Fruit fly (Drosophila melanogaster) whole organism, embryonic: Measurements from ENCODE around the gene CG10298.

Experiments
- Atf6 ChIP-seq: fragments of 200-800 bp; sonication (Bioruptor generic); IDR thresholded peaks from 2 replicates; pipeline ENCODE4 v1.3.6; 2022; ENCODE audit warnings: missing biosample characterization, missing genetic modification characterization
- BEAF-32 ChIP-seq: fragments of 200-800 bp; sonication (Bioruptor generic); optimal IDR thresholded peaks from 3 replicates; lab custom pipeline; 2017; ENCODE audit warnings: missing biosample characterization, missing genetic modification characterization, mild to moderate bottlenecking, moderate library complexity, missing genetic modification reagents
- Bgb ChIP-seq: fragments of 200-800 bp; sonication (Bioruptor generic); IDR thresholded peaks from 2 replicates; pipeline ENCODE4 v1.3.6; 2022; ENCODE audit warnings: missing biosample characterization, missing genetic modification characterization; ENCODE audit not compliant: partially characterized antibody
- CG10462 ChIP-seq: fragments of 200-800 bp; sonication (Bioruptor generic); optimal IDR thresholded peaks from 2 replicates; lab custom pipeline; 2016; ENCODE audit warnings: missing biosample characterization, missing genetic modification characterization
- CG10543 ChIP-seq: fragments of 200-800 bp; sonication (Bioruptor generic); optimal IDR thresholded peaks from 3 replicates; lab custom pipeline; 2017; ENCODE audit warnings: missing biosample characterization, mild to moderate bottlenecking, missing genetic modification characterization, moderate library complexity
- CG10565 ChIP-seq: fragments of 200-800 bp; sonication (Bioruptor generic); optimal IDR thresholded peaks from 3 replicates; lab custom pipeline; 2016; ENCODE audit warnings: missing biosample characterization, mild to moderate bottlenecking, missing genetic modification characterization
- CG10959 ChIP-seq: fragments of 200-800 bp; sonication (Bioruptor generic); IDR thresholded peaks from 2 replicates; pipeline ENCODE4 v1.3.6; 2022; ENCODE audit warnings: missing biosample characterization, missing genetic modification characterization
- CG12219 ChIP-seq: fragments of 200-800 bp; sonication (Bioruptor generic); optimal IDR thresholded peaks from 3 replicates; lab custom pipeline; 2018; ENCODE audit warnings: missing biosample characterization, mild to moderate bottlenecking, missing genetic modification characterization
- CG14667 ChIP-seq: fragments of 200-800 bp; sonication (Bioruptor generic); IDR thresholded peaks from 2 replicates; pipeline ENCODE4 v1.3.6; 2022; ENCODE audit warnings: missing biosample characterization, missing genetic modification characterization
- CG14710 ChIP-seq: fragments of 200-800 bp; sonication (Bioruptor generic); optimal IDR thresholded peaks from 3 replicates; lab custom pipeline; 2019; ENCODE audit warnings: missing biosample characterization, mild to moderate bottlenecking, missing genetic modification characterization, moderate library complexity
- CG15011 ChIP-seq: fragments of 200-800 bp; sonication (Bioruptor generic); optimal IDR thresholded peaks from 3 replicates; lab custom pipeline; 2018; ENCODE audit warnings: missing biosample characterization, mild to moderate bottlenecking, missing genetic modification characterization
- CG17359 ChIP-seq: fragments of 200-800 bp; sonication (Bioruptor generic); optimal IDR thresholded peaks from 3 replicates; lab custom pipeline; 2018; ENCODE audit warnings: missing biosample characterization, mild to moderate bottlenecking, missing genetic modification characterization, moderate library complexity
- CG17361 ChIP-seq: fragments of 200-800 bp; sonication (Bioruptor generic); IDR thresholded peaks from 3 replicates; pipeline ENCODE4 v1.3.6; 2022; ENCODE audit warnings: missing biosample characterization, missing genetic modification characterization
- CG17385 ChIP-seq: fragments of 200-800 bp; sonication (Bioruptor generic); optimal IDR thresholded peaks from 3 replicates; lab custom pipeline; 2018; ENCODE audit warnings: missing biosample characterization, mild to moderate bottlenecking, missing genetic modification characterization
- CG17912 ChIP-seq: fragments of 200-800 bp; sonication (Bioruptor generic); optimal IDR thresholded peaks from 2 replicates; lab custom pipeline; 2018; ENCODE audit warnings: missing biosample characterization, mild to moderate bottlenecking, missing genetic modification characterization
- CG18011 ChIP-seq: fragments of 200-800 bp; sonication (Bioruptor generic); optimal IDR thresholded peaks from 2 replicates; lab custom pipeline; 2017; ENCODE audit warnings: missing biosample characterization, missing genetic modification characterization, mild to moderate bottlenecking, moderate library complexity, missing genotype
- CG18764 ChIP-seq: fragments of 200-800 bp; sonication (Bioruptor generic); optimal IDR thresholded peaks from 3 replicates; lab custom pipeline; 2016; ENCODE audit warnings: missing biosample characterization, missing genetic modification characterization
- CG30431 ChIP-seq: fragments of 200-800 bp; sonication (Bioruptor generic); optimal IDR thresholded peaks from 2 replicates; lab custom pipeline; 2017; ENCODE audit warnings: missing biosample characterization, missing genetic modification characterization
- CG32772 ChIP-seq: fragments of 200-800 bp; sonication (Bioruptor generic); IDR thresholded peaks from 2 replicates; pipeline ENCODE4 v1.3.6; 2022; ENCODE audit warnings: missing biosample characterization, missing genetic modification characterization
- CG3281 ChIP-seq: fragments of 200-800 bp; sonication (Bioruptor generic); optimal IDR thresholded peaks from 3 replicates; lab custom pipeline; 2017; ENCODE audit warnings: missing biosample characterization, mild to moderate bottlenecking, missing genetic modification characterization
- CG33213 ChIP-seq: fragments of 200-800 bp; sonication (Bioruptor generic); optimal IDR thresholded peaks from 3 replicates; lab custom pipeline; 2016; ENCODE audit warnings: missing biosample characterization, missing genetic modification characterization
- CG33557 ChIP-seq: fragments of 200-800 bp; sonication (Bioruptor generic); optimal IDR thresholded peaks from 2 replicates; lab custom pipeline; 2019; ENCODE audit warnings: missing biosample characterization, mild to moderate bottlenecking, missing genetic modification characterization, moderate library complexity
- CG3838 ChIP-seq: fragments of 200-800 bp; sonication (Bioruptor generic); optimal IDR thresholded peaks from 3 replicates; lab custom pipeline; 2016; ENCODE audit warnings: missing biosample characterization, missing genetic modification characterization
- CG4360 ChIP-seq: fragments of 200-800 bp; sonication (Bioruptor generic); IDR thresholded peaks from 2 replicates; pipeline ENCODE4 v1.3.6; 2022; ENCODE audit warnings: missing biosample characterization, missing genetic modification characterization
- CoRest ChIP-seq: fragments of 200-800 bp; sonication (Bioruptor generic); optimal IDR thresholded peaks from 3 replicates; lab custom pipeline; 2018; ENCODE audit warnings: missing biosample characterization, mild to moderate bottlenecking, missing genetic modification characterization, moderate library complexity
- CrebB ChIP-seq: fragments of 200-800 bp; sonication (Bioruptor generic); optimal IDR thresholded peaks from 3 replicates; lab custom pipeline; 2018; ENCODE audit warnings: missing biosample characterization, mild to moderate bottlenecking, missing genetic modification characterization
- D19B ChIP-seq: fragments of 200-800 bp; sonication (Bioruptor generic); optimal IDR thresholded peaks from 2 replicates; lab custom pipeline; 2017; ENCODE audit warnings: missing biosample characterization, mild to moderate bottlenecking, missing genetic modification characterization
- Fer3 ChIP-seq: fragments of 200-800 bp; sonication (Bioruptor generic); optimal IDR thresholded peaks from 2 replicates; lab custom pipeline; 2018; ENCODE audit warnings: missing biosample characterization, mild to moderate bottlenecking, missing genetic modification characterization, moderate library complexity
- HLH4C ChIP-seq: fragments of 200-800 bp; sonication (Bioruptor generic); IDR thresholded peaks from 3 replicates; pipeline ENCODE4 v1.3.6; 2022; ENCODE audit warnings: missing biosample characterization, missing genetic modification characterization; ENCODE audit not compliant: partially characterized antibody
- MESR4 ChIP-seq: fragments of 200-800 bp; sonication (Bioruptor generic); optimal IDR thresholded peaks from 2 replicates; lab custom pipeline; 2018; ENCODE audit warnings: missing biosample characterization, mild to moderate bottlenecking, missing genetic modification characterization, moderate library complexity
- Nf-YC ChIP-seq: fragments of 200-800 bp; optimal IDR thresholded peaks from 3 replicates; lab custom pipeline; 2019; ENCODE audit warnings: missing biosample characterization, mild to moderate bottlenecking, missing genetic modification characterization, moderate library complexity
- Rfx ChIP-seq: fragments of 200-800 bp; sonication (Bioruptor generic); IDR thresholded peaks from 2 replicates; pipeline ENCODE4 v1.3.6; 2022; ENCODE audit warnings: missing biosample characterization, missing genetic modification characterization
- Sry-β ChIP-seq: fragments of 200-800 bp; sonication (Bioruptor generic); optimal IDR thresholded peaks from 2 replicates; lab custom pipeline; 2018; ENCODE audit warnings: missing biosample characterization, mild to moderate bottlenecking, missing genetic modification characterization, moderate library complexity
- al ChIP-seq: fragments of 200-800 bp; sonication (Bioruptor generic); IDR thresholded peaks from 2 replicates; pipeline ENCODE4 v1.3.6; 2022; ENCODE audit warnings: missing biosample characterization, missing genetic modification characterization
- bigmax ChIP-seq: fragments of 200-800 bp; sonication (Bioruptor generic); optimal IDR thresholded peaks from 2 replicates; lab custom pipeline; 2018; ENCODE audit warnings: missing biosample characterization, mild to moderate bottlenecking, missing genetic modification characterization
- cad ChIP-seq: fragments of >200 bp; optimal IDR thresholded peaks from 2 replicates; lab custom pipeline; 2017; ENCODE audit warnings: missing biosample characterization, missing genetic modification characterization
- da ChIP-seq: fragments of 200-800 bp; sonication (Bioruptor generic); optimal IDR thresholded peaks from 2 replicates; lab custom pipeline; 2016; ENCODE audit warnings: missing biosample characterization, missing genetic modification characterization
- dati ChIP-seq: fragments of 200-800 bp; sonication (Bioruptor generic); IDR thresholded peaks from 2 replicates; pipeline ENCODE4 v1.3.6; 2022; ENCODE audit warnings: missing biosample characterization, missing genetic modification characterization
- dmrt99B ChIP-seq: fragments of 200-800 bp; sonication (Bioruptor generic); optimal IDR thresholded peaks from 2 replicates; lab custom pipeline; 2018; ENCODE audit warnings: missing biosample characterization, mild to moderate bottlenecking, missing genetic modification characterization, moderate library complexity
- en ChIP-seq: fragments of 200-800 bp; sonication (Bioruptor generic); optimal IDR thresholded peaks from 2 replicates; lab custom pipeline; 2016; ENCODE audit warnings: missing biosample characterization, missing genetic modification characterization
- gce ChIP-seq: fragments of 200-800 bp; sonication (Bioruptor generic); IDR thresholded peaks from 3 replicates; pipeline ENCODE4 v1.3.6; 2022; ENCODE audit warnings: missing biosample characterization, missing genetic modification characterization
- ind ChIP-seq: fragments of 200-800 bp; sonication (Bioruptor generic); optimal IDR thresholded peaks from 3 replicates; lab custom pipeline; 2016; ENCODE audit warnings: missing biosample characterization, missing genetic modification characterization
- insv ChIP-seq, 2 experiments: fragments of 200-800 bp; sonication (Bioruptor generic); optimal IDR thresholded peaks; 3 replicates each; lab custom pipeline; 2016 to 2018; ENCODE audit warnings: missing biosample characterization in 2 of 2, missing genetic modification characterization in 2 of 2
- nau ChIP-seq: fragments of 200-800 bp; sonication (Bioruptor generic); optimal IDR thresholded peaks from 3 replicates; lab custom pipeline; 2017; ENCODE audit warnings: missing biosample characterization, mild to moderate bottlenecking, missing genetic modification characterization, missing genetic modification reagents
- otp ChIP-seq: fragments of 200-800 bp; sonication (Bioruptor generic); IDR thresholded peaks from 3 replicates; pipeline ENCODE4, ENCODE4 v1.3.6; 2022; ENCODE audit warnings: missing biosample characterization, missing genetic modification characterization
- rib ChIP-seq: fragments of 200-800 bp; sonication (Bioruptor generic); IDR thresholded peaks from 2 replicates; pipeline ENCODE4 v1.3.6; 2022; ENCODE audit warnings: missing biosample characterization, missing genetic modification characterization
- sug ChIP-seq: fragments of 200-800 bp; optimal IDR thresholded peaks from 2 replicates; lab custom pipeline; 2019; ENCODE audit warnings: missing biosample characterization, mild to moderate bottlenecking, missing genetic modification characterization, moderate library complexity
- tio ChIP-seq: fragments of 200-800 bp; sonication (Bioruptor generic); optimal IDR thresholded peaks from 2 replicates; lab custom pipeline; 2017; ENCODE audit warnings: missing biosample characterization, missing genetic modification characterization, inconsistent platforms
- toy ChIP-seq: fragments of 200-800 bp; sonication (Bioruptor generic); IDR thresholded peaks from 2 replicates; pipeline ENCODE4 v1.3.6; 2022; ENCODE audit warnings: missing biosample characterization, missing genetic modification characterization
- unpg ChIP-seq: fragments of 200-800 bp; sonication (Bioruptor generic); optimal IDR thresholded peaks from 3 replicates; lab custom pipeline; 2018; ENCODE audit warnings: missing biosample characterization, mild to moderate bottlenecking, missing genetic modification characterization, moderate library complexity

Gene CG10298

dm6 chr3R:6368550-6369238 is 25.9 kb downstream of the CG10298 start, which contains the start of gene CG10286 (continued):
- no peak for TF ChIP-seq da (GFP tag; lab: Kevin White, UChicago)
- TF ChIP-seq CG17385, result peak; percentile 37
- TF ChIP-seq Nf-YC (tag; lab: Kevin White, UChicago), result no peak
- TF ChIP-seq gce (GFP tag; lab: Robert Waterston, UW), result no peak
- TF ChIP-seq Bgb (GFP tag; lab: Robert Waterston, UW), result peak; percentile 85
- no peak for TF ChIP-seq bigmax
- peak; percentile 13 for TF ChIP-seq CG10462
- peak; percentile 19 for TF ChIP-seq CG17359 (tag; lab: Kevin White, UChicago)
- no peak for TF ChIP-seq CG30431 (GFP tag; lab: Kevin White, UChicago)
- no peak for TF ChIP-seq otp
- no peak for TF ChIP-seq CrebB (tag; lab: Kevin White, UChicago)
- no peak for TF ChIP-seq CG12219 (GFP tag; lab: Kevin White, UChicago)
- TF ChIP-seq Atf6 (GFP tag; lab: Robert Waterston, UW), result no peak
- TF ChIP-seq CG33213 (GFP tag; lab: Kevin White, UChicago), result peak; percentile 47
- TF ChIP-seq CG4360 (GFP tag; lab: Robert Waterston, UW), result no peak
- peak; percentile 5 for TF ChIP-seq Fer3 (tag; lab: Kevin White, UChicago)
- no peak for TF ChIP-seq insv (GFP tag; optimal IDR thresholded peaks at IDR 0.05; lab: Kevin White, UChicago)
- TF ChIP-seq dmrt99B (tag; lab: Kevin White, UChicago), result no peak
- TF ChIP-seq CG18011 (GFP tag; lab: Kevin White, UChicago), result no peak
- TF ChIP-seq al (GFP tag; lab: Robert Waterston, UW), result no peak
- TF ChIP-seq toy, result no peak; the same call in 1 of the 2 replicates
- peak; percentile 35 for TF ChIP-seq CG14710 (tag; lab: Kevin White, UChicago)
- peak; percentile 60 for TF ChIP-seq MESR4 (GFP tag; lab: Kevin White, UChicago)
- TF ChIP-seq CG14667 (GFP tag; lab: Robert Waterston, UW), result no peak
- TF ChIP-seq HLH4C, result peak; percentile 70
- TF ChIP-seq CG15011 (GFP tag; lab: Kevin White, UChicago), result no peak
- TF ChIP-seq CG3838 (GFP tag; lab: Kevin White, UChicago), result no peak
- TF ChIP-seq CG10959 (GFP tag; lab: Robert Waterston, UW), result no peak
- no peak for TF ChIP-seq cad
- peak; percentile 52 for TF ChIP-seq sug (tag; lab: Kevin White, UChicago)
- no peak for TF ChIP-seq CG10565 (GFP tag; lab: Kevin White, UChicago)
- TF ChIP-seq BEAF-32 (GFP tag; lab: Kevin White, UChicago), result peak; percentile 82
- peak; percentile 47 for TF ChIP-seq D19B (GFP tag; lab: Kevin White, UChicago)
- TF ChIP-seq ind (GFP tag; lab: Kevin White, UChicago), result no peak
- peak; percentile 21 for TF ChIP-seq CG17912 (GFP tag; lab: Kevin White, UChicago)
- TF ChIP-seq CG10543 (GFP tag; lab: Kevin White, UChicago), result no peak
- TF ChIP-seq CoRest (tag; lab: Kevin White, UChicago), result peak; percentile 26
- peak; percentile 11; the same call in 1 of the 2 replicates for TF ChIP-seq rib (GFP tag; lab: Robert Waterston, UW)
- no peak for TF ChIP-seq nau (GFP tag; lab: Kevin White, UChicago)
- TF ChIP-seq en (GFP tag; lab: Kevin White, UChicago), result no peak
- peak; percentile 33 for TF ChIP-seq CG3281 (GFP tag; lab: Kevin White, UChicago)
- no peak for TF ChIP-seq dati (GFP tag; lab: Robert Waterston, UW)
- peak; percentile 62 for TF ChIP-seq Rfx (GFP tag; lab: Robert Waterston, UW)
- no peak for TF ChIP-seq CG33557 (GFP tag; lab: Kevin White, UChicago)
- no peak for TF ChIP-seq CG18764 (GFP tag; lab: Kevin White, UChicago)
- peak; percentile 36 for TF ChIP-seq unpg (GFP tag; lab: Kevin White, UChicago)
- TF ChIP-seq Sry-β, result peak; percentile 15
- TF ChIP-seq CG32772 (GFP tag; lab: Robert Waterston, UW), result no peak
- TF ChIP-seq CG17361 (GFP tag; lab: Robert Waterston, UW), result no peak; the same call in 1 of the 3 replicates
- no peak for TF ChIP-seq tio (GFP tag; lab: Kevin White, UChicago)
